Fruit fly (Drosophila melanogaster) whole organism, embryonic: Measurements from ENCODE around the gene CG14014.

Source experiments
- Aef1 ChIP-seq: fragments of 200-800 bp; sonication (Bioruptor generic); IDR thresholded peaks from 3 replicates; pipeline ENCODE4 v1.3.6; 2022; ENCODE audit warnings: missing biosample characterization, missing genetic modification characterization
- CG10267 ChIP-seq: fragments of 200-800 bp; sonication (Bioruptor generic); optimal IDR thresholded peaks from 2 replicates; lab custom pipeline; 2018; ENCODE audit warnings: missing biosample characterization, mild to moderate bottlenecking, missing genetic modification characterization, moderate library complexity
- CG10959 ChIP-seq: fragments of 200-800 bp; sonication (Bioruptor generic); IDR thresholded peaks from 2 replicates; pipeline ENCODE4 v1.3.6; 2022; ENCODE audit warnings: missing biosample characterization, missing genetic modification characterization
- CG10979 ChIP-seq: fragments of 200-800 bp; sonication (Bioruptor generic); optimal IDR thresholded peaks from 2 replicates; lab custom pipeline; 2018; ENCODE audit warnings: missing biosample characterization, mild to moderate bottlenecking, missing genetic modification characterization, moderate library complexity
- CG11456 ChIP-seq: fragments of 200-800 bp; sonication (Bioruptor generic); IDR thresholded peaks from 3 replicates; pipeline ENCODE4 v1.3.6; 2022; ENCODE audit warnings: missing biosample characterization, missing genetic modification characterization
- CG11504 ChIP-seq: fragments of 200-800 bp; sonication (Bioruptor generic); optimal IDR thresholded peaks from 3 replicates; lab custom pipeline; 2019; ENCODE audit warnings: missing biosample characterization, mild to moderate bottlenecking, missing genetic modification characterization, moderate library complexity
- CG12236 ChIP-seq: fragments of 200-800 bp; sonication (Bioruptor generic); optimal IDR thresholded peaks from 2 replicates; lab custom pipeline; 2016; ENCODE audit warnings: missing biosample characterization, missing genetic modification characterization
- CG1233 ChIP-seq: fragments of 200-800 bp; sonication (Bioruptor generic); optimal IDR thresholded peaks from 4 replicates; lab custom pipeline; 2018; ENCODE audit warnings: missing biosample characterization, mild to moderate bottlenecking, missing genetic modification characterization
- CG13894 ChIP-seq: fragments of 200-800 bp; sonication (Bioruptor generic); optimal IDR thresholded peaks from 3 replicates; lab custom pipeline; 2018; ENCODE audit warnings: missing biosample characterization, mild to moderate bottlenecking, missing genetic modification characterization, moderate library complexity
- CG15514 ChIP-seq: fragments of 200-800 bp; sonication (Bioruptor generic); optimal IDR thresholded peaks from 3 replicates; lab custom pipeline; 2017; ENCODE audit warnings: missing biosample characterization, missing genetic modification characterization, mild to moderate bottlenecking, moderate library complexity, missing genetic modification reagents
- CG2120 ChIP-seq: fragments of 200-800 bp; sonication (Bioruptor generic); optimal IDR thresholded peaks from 3 replicates; lab custom pipeline; 2016; ENCODE audit warnings: missing biosample characterization, missing genetic modification characterization
- CG30403 ChIP-seq: fragments of 200-800 bp; sonication (Bioruptor generic); optimal IDR thresholded peaks from 3 replicates; lab custom pipeline; 2016; ENCODE audit warnings: missing biosample characterization, missing genetic modification characterization
- CG3995 ChIP-seq: fragments of 200-800 bp; sonication (Bioruptor generic); optimal IDR thresholded peaks from 3 replicates; lab custom pipeline; 2016; ENCODE audit warnings: missing biosample characterization, missing genetic modification characterization
- CG5245 ChIP-seq: fragments of 200-800 bp; sonication (Bioruptor generic); optimal IDR thresholded peaks from 3 replicates; lab custom pipeline; 2016; ENCODE audit warnings: missing biosample characterization, missing genetic modification characterization
- CG7786 ChIP-seq: fragments of 200-800 bp; sonication (Bioruptor generic); optimal IDR thresholded peaks from 2 replicates; lab custom pipeline; 2016; ENCODE audit warnings: missing biosample characterization, missing genetic modification characterization
- CG7963 ChIP-seq: fragments of 200-800 bp; sonication (Bioruptor generic); IDR thresholded peaks from 3 replicates; pipeline ENCODE4 v1.3.6; 2022; ENCODE audit warnings: missing biosample characterization, missing genetic modification characterization; ENCODE audit not compliant: partially characterized antibody
- CG8089 ChIP-seq: fragments of 200-800 bp; sonication (Bioruptor generic); optimal IDR thresholded peaks from 3 replicates; lab custom pipeline; 2016; ENCODE audit warnings: missing biosample characterization, missing genetic modification characterization
- CG8281 ChIP-seq: fragments of 200-800 bp; sonication (Bioruptor generic); optimal IDR thresholded peaks from 2 replicates; lab custom pipeline; 2018; ENCODE audit warnings: missing biosample characterization, mild to moderate bottlenecking, missing genetic modification characterization, moderate library complexity
- CG8765 ChIP-seq: fragments of 200-800 bp; sonication (Bioruptor generic); IDR thresholded peaks from 2 replicates; pipeline ENCODE4 v1.3.6; 2022; ENCODE audit warnings: missing biosample characterization, missing genetic modification characterization
- CTCF ChIP-seq: fragments of 200-800 bp; sonication (Bioruptor generic); optimal IDR thresholded peaks from 2 replicates; lab custom pipeline; 2017; ENCODE audit warnings: missing biosample characterization, mild to moderate bottlenecking, missing genetic modification characterization, moderate library complexity
- Dbx ChIP-seq: fragments of 200-800 bp; sonication (Bioruptor generic); IDR thresholded peaks from 3 replicates; pipeline ENCODE4 v1.3.6; 2022; ENCODE audit warnings: missing biosample characterization, missing genetic modification characterization
- Dek ChIP-seq: fragments of 200-800 bp; sonication (Bioruptor generic); optimal IDR thresholded peaks from 3 replicates; lab custom pipeline; 2019; ENCODE audit warnings: missing biosample characterization, mild to moderate bottlenecking, missing genetic modification characterization, moderate library complexity
- Eip74EF ChIP-seq, 2 experiments: fragments of 200-800 bp in 1 of 2; fragments of >200 bp in 1 of 2; sonication (Bioruptor generic) in 1 of 2; optimal IDR thresholded peaks; 2 replicates each; lab custom pipeline; 2017 to 2019; ENCODE audit warnings: missing biosample characterization in 2 of 2, missing genetic modification characterization in 2 of 2, mild to moderate bottlenecking in 1 of 2, moderate library complexity in 1 of 2
- Fer2 ChIP-seq: fragments of 200-800 bp; sonication (Bioruptor generic); optimal IDR thresholded peaks from 2 replicates; lab custom pipeline; 2018; ENCODE audit warnings: missing biosample characterization, mild to moderate bottlenecking, missing genetic modification characterization, moderate library complexity
- HmgZ ChIP-seq: fragments of 200-800 bp; sonication (Bioruptor generic); optimal IDR thresholded peaks from 2 replicates; lab custom pipeline; 2018; ENCODE audit warnings: missing biosample characterization, mild to moderate bottlenecking, missing genetic modification characterization
- Nf-YA ChIP-seq: fragments of 200-800 bp; sonication (Bioruptor generic); IDR thresholded peaks from 2 replicates; pipeline ENCODE4 v1.3.6; 2022; ENCODE audit warnings: missing biosample characterization, missing genetic modification characterization
- Spps ChIP-seq: fragments of 200-800 bp; sonication (Bioruptor generic); optimal IDR thresholded peaks from 2 replicates; lab custom pipeline; 2018; ENCODE audit warnings: missing biosample characterization, mild to moderate bottlenecking, missing genetic modification characterization
- Vsx1 ChIP-seq: fragments of 200-800 bp; sonication (Bioruptor generic); optimal IDR thresholded peaks from 2 replicates; lab custom pipeline; 2017; ENCODE audit warnings: missing biosample characterization, mild to moderate bottlenecking, missing genetic modification characterization, missing genetic modification reagents
- ac ChIP-seq: fragments of 200-800 bp; sonication (Bioruptor generic); optimal IDR thresholded peaks from 3 replicates; lab custom pipeline; 2017; ENCODE audit warnings: missing biosample characterization, mild to moderate bottlenecking, missing genetic modification characterization
- amos ChIP-seq: fragments of 200-800 bp; sonication (Bioruptor generic); IDR thresholded peaks from 2 replicates; pipeline ENCODE4 v1.3.6; 2022; ENCODE audit warnings: missing biosample characterization, missing genetic modification characterization; ENCODE audit not compliant: partially characterized antibody
- bab2 ChIP-seq: fragments of 200-800 bp; sonication (Bioruptor generic); optimal IDR thresholded peaks from 2 replicates; lab custom pipeline; 2016; ENCODE audit warnings: missing biosample characterization, missing genetic modification characterization
- cad ChIP-seq: fragments of >200 bp; optimal IDR thresholded peaks from 2 replicates; lab custom pipeline; 2017; ENCODE audit warnings: missing biosample characterization, missing genetic modification characterization
- cato ChIP-seq: fragments of 200-800 bp; sonication (Bioruptor generic); optimal IDR thresholded peaks from 2 replicates; lab custom pipeline; 2016; ENCODE audit warnings: missing biosample characterization, missing genetic modification characterization, borderline replicate concordance
- chinmo ChIP-seq: fragments of 200-800 bp; sonication (Bioruptor generic); IDR thresholded peaks from 4 replicates; pipeline ENCODE4 v1.3.6; 2022; ENCODE audit warnings: missing biosample characterization, missing genetic modification characterization; ENCODE audit not compliant: partially characterized antibody
- en ChIP-seq: fragments of 200-800 bp; sonication (Bioruptor generic); optimal IDR thresholded peaks from 2 replicates; lab custom pipeline; 2016; ENCODE audit warnings: missing biosample characterization, missing genetic modification characterization
- eve ChIP-seq, 2 experiments: fragments of >200 bp; optimal IDR thresholded peaks; 2 replicates each; lab custom pipeline; 2017; ENCODE audit warnings: missing biosample characterization in 2 of 2, missing genetic modification characterization in 2 of 2
- ftz-f1 ChIP-seq: fragments of 200-800 bp; sonication (Bioruptor generic); optimal IDR thresholded peaks from 2 replicates; lab custom pipeline; 2016; ENCODE audit warnings: missing biosample characterization, missing genetic modification characterization
- gfzf ChIP-seq: fragments of 200-800 bp; sonication (Bioruptor generic); optimal IDR thresholded peaks from 2 replicates; lab custom pipeline; 2016; ENCODE audit warnings: missing biosample characterization, mild to moderate bottlenecking, missing genetic modification characterization, moderate library complexity
- h ChIP-seq: fragments of >200 bp; optimal IDR thresholded peaks from 2 replicates; lab custom pipeline; 2017
- hbn ChIP-seq: fragments of 200-800 bp; sonication (Bioruptor generic); IDR thresholded peaks from 2 replicates; pipeline ENCODE4 v1.3.6; 2022; ENCODE audit warnings: missing biosample characterization, missing genetic modification characterization; ENCODE audit not compliant: partially characterized antibody
- jumu ChIP-seq: fragments of 200-800 bp; sonication (Bioruptor generic); optimal IDR thresholded peaks from 3 replicates; lab custom pipeline; 2016; ENCODE audit warnings: missing biosample characterization, missing genetic modification characterization
- klu ChIP-seq: fragments of 200-800 bp; sonication (Bioruptor generic); IDR thresholded peaks from 2 replicates; pipeline ENCODE4 v1.3.6; 2022; ENCODE audit warnings: missing biosample characterization, missing genetic modification characterization
- rib ChIP-seq: fragments of 200-800 bp; sonication (Bioruptor generic); IDR thresholded peaks from 2 replicates; pipeline ENCODE4 v1.3.6; 2022; ENCODE audit warnings: missing biosample characterization, missing genetic modification characterization
- sc ChIP-seq, 3 experiments: fragments of >200 bp in 2 of 3; fragments of 200-800 bp in 1 of 3; sonication (Bioruptor generic) in 1 of 3; optimal IDR thresholded peaks; 2 replicates in 2 of 3; 3 replicates in 1 of 3; lab custom pipeline; 2017; ENCODE audit warnings: mild to moderate bottlenecking in 1 of 3, missing biosample characterization in 1 of 3, missing genetic modification characterization in 1 of 3, missing genetic modification reagents in 1 of 3
- slp2 ChIP-seq: fragments of 200-800 bp; sonication (Bioruptor generic); optimal IDR thresholded peaks from 2 replicates; lab custom pipeline; 2016; ENCODE audit warnings: missing biosample characterization, missing genetic modification characterization
- stc ChIP-seq: fragments of 200-800 bp; sonication (Bioruptor generic); IDR thresholded peaks from 2 replicates; pipeline ENCODE4 v1.3.6; 2022; ENCODE audit warnings: missing biosample characterization, missing genetic modification characterization
- stwl ChIP-seq: fragments of 200-800 bp; sonication (Bioruptor generic); optimal IDR thresholded peaks from 3 replicates; lab custom pipeline; 2018; ENCODE audit warnings: missing biosample characterization, mild to moderate bottlenecking, missing genetic modification characterization, moderate library complexity
- usp ChIP-seq: fragments of >200 bp; optimal IDR thresholded peaks from 2 replicates; lab custom pipeline; 2017; ENCODE audit warnings: missing biosample characterization, missing genetic modification characterization
- wdn ChIP-seq: fragments of 200-800 bp; sonication (Bioruptor generic); IDR thresholded peaks from 2 replicates; pipeline ENCODE4 v1.3.6; 2022; ENCODE audit warnings: missing biosample characterization, missing genetic modification characterization
- zen2 ChIP-seq: fragments of 200-800 bp; sonication (Bioruptor generic); IDR thresholded peaks from 3 replicates; pipeline ENCODE4 v1.3.6; 2022; ENCODE audit warnings: missing biosample characterization, missing genetic modification characterization; ENCODE audit not compliant: partially characterized antibody

The CG14014 gene

DNA sequence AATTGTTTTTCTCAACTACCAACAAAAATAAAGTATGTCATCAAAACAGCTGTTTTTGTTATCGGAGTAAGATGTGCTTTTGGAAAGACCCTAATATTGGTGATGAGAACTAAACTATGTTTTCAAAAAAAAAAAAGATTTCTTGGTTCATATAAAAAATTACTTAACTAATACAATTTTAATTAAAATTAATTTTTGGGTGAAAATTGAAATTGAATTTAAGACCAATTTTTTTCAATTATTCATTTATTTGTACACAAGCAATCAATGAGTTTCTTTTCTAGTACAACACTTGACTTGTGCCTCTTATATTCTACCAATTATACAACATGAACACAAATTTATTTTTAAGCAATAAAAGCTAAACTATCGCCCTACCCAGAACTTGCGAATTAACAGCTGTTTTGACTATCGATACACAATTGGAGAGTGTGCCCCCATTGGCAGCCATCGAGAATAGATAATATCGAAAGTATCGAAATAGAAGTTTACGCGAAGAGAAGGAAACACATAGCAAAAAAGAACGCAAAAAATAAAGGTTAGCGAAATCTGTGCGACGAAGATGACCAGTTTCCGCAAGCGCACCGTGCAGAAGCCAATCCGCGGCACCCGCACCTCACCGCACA, 26.7 kb downstream of the CG14014 start, which contains the start of the genes Vps52 and Elp4 (continued):
- TF ChIP-seq hbn (peak; percentile 60; the same call in 1 of the 2 replicates), CG5245 (GFP tag; lab: Kevin White, UChicago) (peak; percentile 48), ac (GFP tag; lab: Kevin White, UChicago) (no peak), slp2 (GFP tag; lab: Kevin White, UChicago) (no peak), zen2 (GFP tag; lab: Robert Waterston, UW) (peak; percentile 64; the same call in 2 of the 3 replicates), gfzf (GFP tag; lab: Kevin White, UChicago) (peak; percentile 0), CG1233 (GFP tag; lab: Kevin White, UChicago) (peak; percentile 75), CG8765 (GFP tag; lab: Robert Waterston, UW) (no peak), bab2 (GFP tag; lab: Kevin White, UChicago) (peak; percentile 49), Fer2 (peak; percentile 71), stwl (tag; lab: Kevin White, UChicago) (peak; percentile 36), klu (peak; percentile 58; the same call in 1 of the 2 replicates), usp (GFP tag; lab: Kevin White, UChicago) (no peak), ftz-f1 (no peak), Nf-YA (GFP tag; lab: Robert Waterston, UW) (no peak), CG10267 (tag; lab: Kevin White, UChicago) (peak; percentile 75), CTCF (GFP tag; lab: Kevin White, UChicago) (no peak), CG30403 (GFP tag; lab: Kevin White, UChicago) (peak; percentile 91), Eip74EF (GFP tag; optimal IDR thresholded peaks at IDR 0.05; lab: Kevin White, UChicago) (no peak), cad (no peak), HmgZ (tag; lab: Kevin White, UChicago) (peak; percentile 66), CG8281 (no peak), Dbx (GFP tag; lab: Robert Waterston, UW) (peak; percentile 70; the same call in 2 of the 3 replicates), CG13894 (tag; lab: Kevin White, UChicago) (peak; percentile 78), amos (peak; percentile 76), CG2120 (GFP tag; lab: Kevin White, UChicago) (peak; percentile 84), CG12236 (no peak), cato (GFP tag; lab: Kevin White, UChicago) (peak; percentile 51), CG7786 (GFP tag; lab: Kevin White, UChicago) (peak; percentile 30), chinmo (GFP tag; lab: Robert Waterston, UW) (0 out of 4 replicates have a peak, but pooled peaks have one; percentile 55), CG8089 (GFP tag; lab: Kevin White, UChicago) (peak; percentile 31), sc (optimal IDR thresholded peaks at IDR 0.05; lab: Kevin White, UChicago) (no peak), sc (GFP tag; optimal IDR thresholded peaks at IDR 0.05; lab: Kevin White, UChicago) (peak; percentile 60), Dek (tag; lab: Kevin White, UChicago) (peak; percentile 83), Spps (tag; lab: Kevin White, UChicago) (peak; percentile 50), CG11456 (GFP tag; lab: Robert Waterston, UW) (peak; percentile 74; the same call in 2 of the 3 replicates), h (no peak), stc (GFP tag; lab: Robert Waterston, UW) (peak; percentile 57), Aef1 (peak; percentile 66), en (no peak), jumu (GFP tag; lab: Kevin White, UChicago) (no peak), CG10959 (GFP tag; lab: Robert Waterston, UW) (no peak), CG10979 (peak; percentile 65), CG7963 (GFP tag; lab: Robert Waterston, UW) (peak; percentile 71), wdn (GFP tag; lab: Robert Waterston, UW) (peak; percentile 63), CG11504 (tag; lab: Kevin White, UChicago) (no peak), rib (peak; percentile 68; the same call in 1 of the 2 replicates), eve (GFP tag; optimal IDR thresholded peaks at IDR 0.05; lab: Kevin White, UChicago) (no peak), CG3995 (GFP tag; lab: Kevin White, UChicago) (peak; percentile 19), CG15514 (GFP tag; lab: Kevin White, UChicago) (peak; percentile 39), Vsx1 (no peak)
